Worm (Caenorhabditis elegans): Measurements from ENCODE around the gene rabr-3.

The rabr-3 gene

DNA sequence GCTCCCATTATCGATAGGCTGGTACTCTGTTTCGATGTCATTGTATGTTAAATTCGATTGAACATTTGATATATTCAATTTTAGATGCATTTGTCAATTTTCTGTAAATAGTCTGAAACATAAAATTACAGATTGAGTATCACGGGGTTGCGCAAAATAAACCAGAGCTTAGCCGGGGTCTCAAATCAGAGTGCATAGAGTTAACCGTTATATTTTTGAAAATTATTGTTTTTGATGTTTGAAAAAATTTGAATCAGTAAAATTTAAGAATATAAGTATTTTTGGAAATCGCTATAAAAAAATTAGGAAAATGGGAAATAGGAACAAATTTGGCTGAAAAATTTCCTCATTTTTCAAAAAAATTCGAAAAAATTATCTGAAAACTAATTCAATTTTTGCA, 35.9 kb upstream of the rabr-3 start, which contains the start of gene F10A3.17:
F10A3.17 (minus strand) TSS at position 101 of the 400 bp plus-strand sequence.
- TF ChIP-seq npax-4 (tag; optimal IDR thresholded peaks at IDR 0.05) (no peak), dve-1 (tag; optimal IDR thresholded peaks at IDR 0.05) (no peak), ama-1 (optimal IDR thresholded peaks at IDR 0.05) (no peak), sdc-2 (tag; optimal IDR thresholded peaks at IDR 0.05) (no peak), unc-86 (tag; optimal IDR thresholded peaks at IDR 0.05) (no peak), nhr-11 (tag; optimal IDR thresholded peaks at IDR 0.05) (no peak), unc-55 (GFP tag; optimal IDR thresholded peaks at IDR 0.05) (no peak), dmd-4 (tag; optimal IDR thresholded peaks at IDR 0.05; ENCODE audit: borderline replicate concordance) (no peak), lim-6 (tag; optimal IDR thresholded peaks at IDR 0.05) (no peak), ceh-30 (tag; optimal IDR thresholded peaks at IDR 0.05) (no peak), lin-11 (tag; optimal IDR thresholded peaks at IDR 0.05) (no peak), odd-2 (tag; optimal IDR thresholded peaks at IDR 0.05) (no peak), elt-2 (tag; optimal IDR thresholded peaks at IDR 0.05) (no peak), ceh-45 (GFP tag; IDR thresholded peaks at IDR 0.05) (no peak), zip-5 (tag; optimal IDR thresholded peaks at IDR 0.05) (no peak)

DNA sequence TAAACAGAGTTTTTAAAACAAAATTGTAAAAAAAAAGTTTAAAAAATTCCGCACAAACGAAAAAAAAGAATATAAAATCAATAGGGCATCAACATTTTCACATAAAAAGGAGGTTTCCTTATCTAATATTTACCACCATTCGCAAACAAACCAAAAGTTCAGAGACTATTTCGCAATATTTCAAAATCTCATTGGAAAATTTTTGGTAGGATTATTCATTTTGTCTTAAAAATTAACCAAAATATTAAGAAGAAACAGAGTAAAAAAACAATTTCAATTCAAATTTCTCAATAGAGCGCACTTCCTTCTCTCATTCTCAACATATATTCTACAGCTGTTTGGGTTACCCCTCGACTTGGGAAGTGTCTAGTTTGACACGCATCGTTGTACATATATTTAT, 35.4 kb upstream of the rabr-3 start:
- no peak for TF ChIP-seq ceh-48 (tag; optimal IDR thresholded peaks at IDR 0.05)
- no peak for TF ChIP-seq hlh-8 (tag; optimal IDR thresholded peaks at IDR 0.05)
- no peak for TF ChIP-seq pax-1 (tag; optimal IDR thresholded peaks at IDR 0.05)
- no peak for TF ChIP-seq fkh-10 (GFP tag; optimal IDR thresholded peaks at IDR 0.05)
- TF ChIP-seq ceh-24 (tag; optimal IDR thresholded peaks at IDR 0.05), result no peak
- TF ChIP-seq K02D7.2 (tag; optimal IDR thresholded peaks at IDR 0.05), result no peak
- no peak for TF ChIP-seq ceh-14 (tag; optimal IDR thresholded peaks at IDR 0.05)
- no peak for TF ChIP-seq ceh-31 (tag; optimal IDR thresholded peaks at IDR 0.05)
- TF ChIP-seq hlh-30 (tag; optimal IDR thresholded peaks at IDR 0.05; ENCODE audit: insufficient read depth), result no peak
- no peak for TF ChIP-seq pqm-1 (tag; optimal IDR thresholded peaks at IDR 0.05)
- no peak for TF ChIP-seq syd-9 (tag; optimal IDR thresholded peaks at IDR 0.05)
- no peak for TF ChIP-seq hlh-13 (GFP tag; optimal IDR thresholded peaks at IDR 0.05)
- TF ChIP-seq ref-2 (tag; optimal IDR thresholded peaks at IDR 0.05), result no peak
- no peak for TF ChIP-seq tbx-2 (tag; optimal IDR thresholded peaks at IDR 0.05)
- TF ChIP-seq ceh-45 (GFP tag; IDR thresholded peaks at IDR 0.05), result no peak
- no peak for TF ChIP-seq rnt-1 (tag; optimal IDR thresholded peaks at IDR 0.05)
- no peak for TF ChIP-seq K09A11.1 (tag; optimal IDR thresholded peaks at IDR 0.05; ENCODE audit: insufficient read depth)
- TF ChIP-seq T23F11.4 (GFP tag; optimal IDR thresholded peaks at IDR 0.05), result no peak
- TF ChIP-seq sdc-2 (tag; optimal IDR thresholded peaks at IDR 0.05), result no peak
- no peak for TF ChIP-seq tbx-7 (tag; optimal IDR thresholded peaks at IDR 0.05)

DNA sequence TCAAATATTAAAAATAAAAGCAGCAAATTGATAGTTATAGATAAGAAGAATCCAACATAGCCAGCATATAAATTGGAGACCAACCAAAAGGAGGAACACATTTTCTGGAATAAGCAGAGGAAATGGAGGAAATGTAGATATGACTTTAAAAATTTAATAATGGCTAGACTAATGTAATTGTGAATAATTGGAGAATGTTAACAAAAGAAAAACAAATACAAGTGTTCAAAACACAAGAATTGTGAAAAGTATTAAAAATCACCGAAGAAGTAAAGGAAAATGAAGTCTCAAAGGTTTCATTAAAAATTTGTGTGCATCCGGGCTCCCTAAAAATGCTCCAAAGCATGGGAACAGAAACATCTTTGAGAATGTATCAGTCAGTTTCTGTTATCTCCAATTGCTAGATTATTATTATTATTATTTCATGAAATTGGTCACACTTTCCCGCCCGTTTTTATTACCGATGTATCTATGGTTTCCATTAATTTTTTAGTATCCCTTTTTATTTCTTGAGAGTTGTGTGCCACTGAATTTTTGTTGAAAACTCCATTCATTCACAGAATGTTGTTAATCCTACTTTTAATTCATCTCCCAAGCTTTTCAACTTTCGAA, 33.2 kb upstream of the rabr-3 start, which contains the start of the genes str-109 and F10A3.11:
str-109 (minus strand) TSS at position 101 of the 612 bp plus-strand sequence.
F10A3.11 (plus strand) TSS at position 562 of the 612 bp plus-strand sequence.
- TF ChIP-seq eyg-1 (tag; optimal IDR thresholded peaks at IDR 0.05) (no peak), fkh-6 (tag; optimal IDR thresholded peaks at IDR 0.05) (no peak), ceh-34 (tag; optimal IDR thresholded peaks at IDR 0.05) (no peak), fax-1 (tag; optimal IDR thresholded peaks at IDR 0.05) (no peak), pros-1 (tag; optimal IDR thresholded peaks at IDR 0.05) (no peak), syd-9 (tag; optimal IDR thresholded peaks at IDR 0.05) (no peak), ceh-14 (tag; optimal IDR thresholded peaks at IDR 0.05) (no peak), pax-1 (tag; optimal IDR thresholded peaks at IDR 0.05) (no peak), unc-3 (GFP tag; conservative IDR thresholded peaks at IDR 0.05) (no peak), unc-3 (tag; optimal IDR thresholded peaks at IDR 0.05) (no peak), pha-4 (tag; optimal IDR thresholded peaks at IDR 0.05) (no peak)

Data from whole organism, late embryonic.